Fruit fly (Drosophila melanogaster) whole organism, embryonic: ENCODE results near the gene CG31807.

Experiments
- ATbp ChIP-seq: fragments of 200-800 bp; sonication (Bioruptor generic); optimal IDR thresholded peaks from 2 replicates; lab custom pipeline; 2017; ENCODE audit warnings: missing biosample characterization, mild to moderate bottlenecking, missing genetic modification characterization, missing genetic modification reagents
- Blimp-1 ChIP-seq: fragments of 200-800 bp; sonication (Bioruptor generic); optimal IDR thresholded peaks from 3 replicates; lab custom pipeline; 2018; ENCODE audit warnings: missing biosample characterization, missing genetic modification characterization, mild to moderate bottlenecking, moderate library complexity, missing genetic modification reagents
- CG1024 ChIP-seq: fragments of 200-800 bp; sonication (Bioruptor generic); IDR thresholded peaks from 2 replicates; pipeline ENCODE4 v1.3.6; 2022; ENCODE audit warnings: missing biosample characterization, missing genetic modification characterization
- CG10462 ChIP-seq: fragments of 200-800 bp; sonication (Bioruptor generic); optimal IDR thresholded peaks from 2 replicates; lab custom pipeline; 2016; ENCODE audit warnings: missing biosample characterization, missing genetic modification characterization
- CG10654 ChIP-seq: fragments of 200-800 bp; sonication (Bioruptor generic); optimal IDR thresholded peaks from 2 replicates; lab custom pipeline; 2016; ENCODE audit warnings: missing biosample characterization, missing genetic modification characterization
- CG12155 ChIP-seq: fragments of 200-800 bp; sonication (Bioruptor generic); optimal IDR thresholded peaks from 3 replicates; lab custom pipeline; 2016; ENCODE audit warnings: missing biosample characterization, missing genetic modification characterization
- CG14667 ChIP-seq: fragments of 200-800 bp; sonication (Bioruptor generic); IDR thresholded peaks from 2 replicates; pipeline ENCODE4 v1.3.6; 2022; ENCODE audit warnings: missing biosample characterization, missing genetic modification characterization
- CG14860 ChIP-seq: fragments of 200-800 bp; sonication (Bioruptor generic); IDR thresholded peaks from 3 replicates; pipeline ENCODE4 v1.3.6; 2022; ENCODE audit warnings: missing biosample characterization, missing genetic modification characterization; ENCODE audit not compliant: partially characterized antibody
- CG16779 ChIP-seq: fragments of 200-800 bp; sonication (Bioruptor generic); IDR thresholded peaks from 2 replicates; pipeline ENCODE4 v1.3.6; 2022; ENCODE audit warnings: missing biosample characterization, missing genetic modification characterization
- CG16813 ChIP-seq: fragments of 200-800 bp; sonication (Bioruptor generic); IDR thresholded peaks from 3 replicates; pipeline ENCODE4 v1.3.6; 2022; ENCODE audit warnings: missing biosample characterization, missing genetic modification characterization; ENCODE audit not compliant: partially characterized antibody
- CG2202 ChIP-seq: fragments of 200-800 bp; sonication (Bioruptor generic); optimal IDR thresholded peaks from 2 replicates; lab custom pipeline; 2018; ENCODE audit warnings: missing biosample characterization, mild to moderate bottlenecking, missing genetic modification characterization
- CG30431 ChIP-seq: fragments of 200-800 bp; sonication (Bioruptor generic); optimal IDR thresholded peaks from 2 replicates; lab custom pipeline; 2017; ENCODE audit warnings: missing biosample characterization, missing genetic modification characterization
- CG3995 ChIP-seq: fragments of 200-800 bp; sonication (Bioruptor generic); optimal IDR thresholded peaks from 3 replicates; lab custom pipeline; 2016; ENCODE audit warnings: missing biosample characterization, missing genetic modification characterization
- CG4707 ChIP-seq: fragments of 200-800 bp; sonication (Bioruptor generic); optimal IDR thresholded peaks from 2 replicates; lab custom pipeline; 2018; ENCODE audit warnings: missing biosample characterization, mild to moderate bottlenecking, missing genetic modification characterization, moderate library complexity
- CG5245 ChIP-seq: fragments of 200-800 bp; sonication (Bioruptor generic); optimal IDR thresholded peaks from 3 replicates; lab custom pipeline; 2016; ENCODE audit warnings: missing biosample characterization, missing genetic modification characterization
- CG6689 ChIP-seq: fragments of 200-800 bp; sonication (Bioruptor generic); IDR thresholded peaks from 2 replicates; pipeline ENCODE4 v1.3.6; 2022; ENCODE audit warnings: missing biosample characterization, missing genetic modification characterization
- CG7556 ChIP-seq: fragments of 200-800 bp; sonication (Bioruptor generic); optimal IDR thresholded peaks from 2 replicates; lab custom pipeline; 2017; ENCODE audit warnings: missing biosample characterization, mild to moderate bottlenecking, missing genetic modification characterization
- CG8388 ChIP-seq: fragments of 200-800 bp; sonication (Bioruptor generic); optimal IDR thresholded peaks from 2 replicates; lab custom pipeline; 2019; ENCODE audit warnings: missing biosample characterization, mild to moderate bottlenecking, missing genetic modification characterization, moderate library complexity
- CG9437 ChIP-seq: fragments of 200-800 bp; sonication (Bioruptor generic); optimal IDR thresholded peaks from 2 replicates; lab custom pipeline; 2018; ENCODE audit warnings: missing biosample characterization, mild to moderate bottlenecking, missing genetic modification characterization
- Dll ChIP-seq: fragments of 200-800 bp; sonication (Bioruptor generic); IDR thresholded peaks from 4 replicates; pipeline ENCODE4 v1.3.6; 2022; ENCODE audit warnings: missing biosample characterization, missing genetic modification characterization; ENCODE audit not compliant: partially characterized antibody
- E2f1 ChIP-seq: fragments of 200-800 bp; sonication (Bioruptor generic); IDR thresholded peaks from 2 replicates; pipeline ENCODE4 v1.3.6; 2022; ENCODE audit warnings: missing biosample characterization, missing genetic modification characterization
- E2f2 ChIP-seq: fragments of 200-800 bp; sonication (Bioruptor generic); IDR thresholded peaks from 2 replicates; pipeline ENCODE4 v1.3.6; 2022; ENCODE audit warnings: missing biosample characterization, missing genetic modification characterization
- ERR ChIP-seq: fragments of 200-800 bp; sonication (Bioruptor generic); optimal IDR thresholded peaks from 2 replicates; lab custom pipeline; 2016; ENCODE audit warnings: missing biosample characterization, missing genetic modification characterization
- HHEX ChIP-seq: fragments of 200-800 bp; sonication (Bioruptor generic); optimal IDR thresholded peaks from 3 replicates; lab custom pipeline; 2017; ENCODE audit warnings: missing biosample characterization, mild to moderate bottlenecking, missing genetic modification characterization, missing genetic modification reagents
- Lim3 ChIP-seq: fragments of 200-800 bp; sonication (Bioruptor generic); IDR thresholded peaks from 2 replicates; pipeline ENCODE4 v1.3.6; 2022; ENCODE audit warnings: missing biosample characterization, missing genetic modification characterization
- Mad ChIP-seq: fragments of 200-800 bp; sonication (Bioruptor generic); optimal IDR thresholded peaks from 2 replicates; lab custom pipeline; 2016; ENCODE audit warnings: missing biosample characterization, missing genetic modification characterization
- NC2α ChIP-seq: fragments of 200-800 bp; sonication (Bioruptor generic); optimal IDR thresholded peaks from 2 replicates; lab custom pipeline; 2016; ENCODE audit warnings: missing biosample characterization, missing genetic modification characterization
- NK7.1 ChIP-seq: fragments of 200-800 bp; sonication (Bioruptor generic); optimal IDR thresholded peaks from 3 replicates; lab custom pipeline; 2016; ENCODE audit warnings: missing biosample characterization, missing genetic modification characterization
- Sin3A ChIP-seq: fragments of >200 bp; optimal IDR thresholded peaks from 2 replicates; lab custom pipeline; 2018
- Sox100B ChIP-seq: fragments of 200-800 bp; sonication (Bioruptor generic); optimal IDR thresholded peaks from 3 replicates; lab custom pipeline; 2018; ENCODE audit warnings: missing biosample characterization, mild to moderate bottlenecking, missing genetic modification characterization
- Tbp ChIP-seq: fragments of >200 bp; optimal IDR thresholded peaks from 2 replicates; lab custom pipeline; 2018; ENCODE audit warnings: missing biosample characterization, missing genetic modification characterization
- Usf ChIP-seq: fragments of 200-800 bp; sonication (Bioruptor generic); optimal IDR thresholded peaks from 2 replicates; lab custom pipeline; 2017; ENCODE audit warnings: missing genotype, missing biosample characterization, missing genetic modification characterization
- bcd ChIP-seq: fragments of 200-800 bp; sonication (Bioruptor generic); optimal IDR thresholded peaks from 2 replicates; lab custom pipeline; 2017; ENCODE audit warnings: missing biosample characterization, mild to moderate bottlenecking, missing genetic modification characterization
- chm ChIP-seq: fragments of 200-800 bp; sonication (Bioruptor generic); IDR thresholded peaks from 2 replicates; pipeline ENCODE4 v1.3.6; 2022; ENCODE audit warnings: missing biosample characterization, missing genetic modification characterization
- crol ChIP-seq: fragments of 200-800 bp; sonication (Bioruptor generic); IDR thresholded peaks from 2 replicates; pipeline ENCODE4 v1.3.6; 2022; ENCODE audit warnings: missing biosample characterization, missing genetic modification characterization
- dan ChIP-seq: fragments of 200-800 bp; sonication (Bioruptor generic); IDR thresholded peaks from 2 replicates; pipeline ENCODE4 v1.3.6; 2022; ENCODE audit warnings: missing biosample characterization, missing genetic modification characterization
- dimm ChIP-seq: fragments of 200-800 bp; sonication (Bioruptor generic); IDR thresholded peaks from 2 replicates; pipeline ENCODE4 v1.3.6; 2022; ENCODE audit warnings: missing biosample characterization, missing genetic modification characterization
- dm ChIP-seq: fragments of 200-800 bp; sonication (Bioruptor generic); optimal IDR thresholded peaks from 3 replicates; lab custom pipeline; 2016; ENCODE audit warnings: missing biosample characterization, missing genetic modification characterization
- exex ChIP-seq: fragments of 200-800 bp; sonication (Bioruptor generic); optimal IDR thresholded peaks from 4 replicates; lab custom pipeline; 2018; ENCODE audit warnings: missing biosample characterization, mild to moderate bottlenecking, missing genetic modification characterization, moderate library complexity
- fd102C ChIP-seq: fragments of 200-800 bp; sonication (Bioruptor generic); optimal IDR thresholded peaks from 2 replicates; lab custom pipeline; 2018; ENCODE audit warnings: missing biosample characterization, mild to moderate bottlenecking, missing genetic modification characterization, moderate library complexity
- fru ChIP-seq: fragments of >200 bp; optimal IDR thresholded peaks from 2 replicates; lab custom pipeline; 2017
- ftz-f1 ChIP-seq: fragments of 200-800 bp; sonication (Bioruptor generic); optimal IDR thresholded peaks from 2 replicates; lab custom pipeline; 2016; ENCODE audit warnings: missing biosample characterization, missing genetic modification characterization
- grau ChIP-seq: fragments of 200-800 bp; optimal IDR thresholded peaks from 3 replicates; lab custom pipeline; 2019; ENCODE audit warnings: missing biosample characterization, mild to moderate bottlenecking, missing genetic modification characterization, moderate library complexity
- gt ChIP-seq: fragments of 200-800 bp; sonication (Bioruptor generic); IDR thresholded peaks from 2 replicates; pipeline ENCODE4 v1.3.6; 2022; ENCODE audit warnings: missing biosample characterization, missing genetic modification characterization
- peb ChIP-seq: fragments of 200-800 bp; sonication (Bioruptor generic); IDR thresholded peaks from 2 replicates; pipeline ENCODE4 v1.3.6; 2022; ENCODE audit warnings: missing biosample characterization, missing genetic modification characterization
- prd ChIP-seq, 3 experiments: fragments of >200 bp in 2 of 3; fragments of 200-800 bp in 1 of 3; sonication (Bioruptor generic) in 1 of 3; optimal IDR thresholded peaks in 2 of 3; IDR thresholded peaks in 1 of 3; 2 replicates in 2 of 3; 3 replicates in 1 of 3; pipeline versions ENCODE4 v1.3.6 to Lab custom; 2017 to 2022; ENCODE audit warnings: missing biosample characterization in 1 of 3, missing genetic modification characterization in 1 of 3
- ranshi ChIP-seq: fragments of 200-800 bp; sonication (Bioruptor generic); IDR thresholded peaks from 2 replicates; pipeline ENCODE4 v1.3.6; 2022; ENCODE audit warnings: missing biosample characterization, missing genetic modification characterization
- stwl ChIP-seq: fragments of 200-800 bp; sonication (Bioruptor generic); optimal IDR thresholded peaks from 3 replicates; lab custom pipeline; 2018; ENCODE audit warnings: missing biosample characterization, mild to moderate bottlenecking, missing genetic modification characterization, moderate library complexity
- tgo ChIP-seq: fragments of 200-800 bp; sonication (Bioruptor generic); IDR thresholded peaks from 3 replicates; pipeline ENCODE4 v1.3.6; 2022; ENCODE audit warnings: missing biosample characterization, missing genetic modification characterization
- toy ChIP-seq: fragments of 200-800 bp; sonication (Bioruptor generic); IDR thresholded peaks from 2 replicates; pipeline ENCODE4 v1.3.6; 2022; ENCODE audit warnings: missing biosample characterization, missing genetic modification characterization
- wdn ChIP-seq: fragments of 200-800 bp; sonication (Bioruptor generic); IDR thresholded peaks from 2 replicates; pipeline ENCODE4 v1.3.6; 2022; ENCODE audit warnings: missing biosample characterization, missing genetic modification characterization
- zf30C ChIP-seq: fragments of 200-800 bp; sonication (Bioruptor generic); optimal IDR thresholded peaks from 3 replicates; lab custom pipeline; 2018; ENCODE audit warnings: missing biosample characterization, mild to moderate bottlenecking, missing genetic modification characterization

CG31807 gene

dm6 chr2L:16676651-16677359 is 7.0 kb downstream of the CG31807 start, which contains the start of the genes Trpgamma and her (continued):
- TF ChIP-seq E2f2, result peak; percentile 92
- peak; percentile 81 for TF ChIP-seq CG14860 (GFP tag; lab: Robert Waterston, UW)
- peak; percentile 8 for TF ChIP-seq dm (GFP tag; lab: Kevin White, UChicago)
- no peak for TF ChIP-seq Sox100B (GFP tag; lab: Kevin White, UChicago)
- TF ChIP-seq stwl (tag; lab: Kevin White, UChicago), result peak; percentile 89
- peak; percentile 87 for TF ChIP-seq CG16813 (GFP tag; lab: Robert Waterston, UW)
- no peak for TF ChIP-seq NC2α (GFP tag; lab: Kevin White, UChicago)
- no peak for TF ChIP-seq CG7556 (GFP tag; lab: Kevin White, UChicago)
- peak; percentile 18 for TF ChIP-seq bcd (GFP tag; lab: Kevin White, UChicago)
- TF ChIP-seq CG4707 (GFP tag; lab: Kevin White, UChicago), result no peak
- no peak for TF ChIP-seq CG10462 (GFP tag; lab: Kevin White, UChicago)
- TF ChIP-seq wdn (GFP tag; lab: Robert Waterston, UW), result no peak
- peak; percentile 13 for TF ChIP-seq CG12155 (GFP tag; lab: Kevin White, UChicago)
- no peak for TF ChIP-seq zf30C
- no peak for TF ChIP-seq Tbp (GFP tag; lab: Kevin White, UChicago)
- TF ChIP-seq CG10654 (GFP tag; lab: Kevin White, UChicago), result no peak
- TF ChIP-seq CG30431 (GFP tag; lab: Kevin White, UChicago), result no peak
- TF ChIP-seq ftz-f1 (GFP tag; lab: Kevin White, UChicago), result no peak
- no peak for TF ChIP-seq CG2202 (tag; lab: Kevin White, UChicago)
- peak; percentile 99 for TF ChIP-seq CG3995 (GFP tag; lab: Kevin White, UChicago)
- no peak for TF ChIP-seq CG8388 (GFP tag; lab: Kevin White, UChicago)
- no peak for TF ChIP-seq tgo (GFP tag; lab: Robert Waterston, UW)
- no peak for TF ChIP-seq E2f1 (GFP tag; lab: Robert Waterston, UW)
- TF ChIP-seq CG16779, result no peak
- no peak for TF ChIP-seq grau (tag; lab: Kevin White, UChicago)
- no peak for TF ChIP-seq dimm (GFP tag; lab: Robert Waterston, UW)
- TF ChIP-seq chm, result no peak
- TF ChIP-seq Sin3A, result no peak
- no peak for TF ChIP-seq gt
- TF ChIP-seq NK7.1 (GFP tag; lab: Kevin White, UChicago), result no peak
- no peak for TF ChIP-seq ranshi (GFP tag; lab: Robert Waterston, UW)
- no peak for TF ChIP-seq Lim3 (GFP tag; lab: Robert Waterston, UW)
- no peak for TF ChIP-seq Blimp-1
- TF ChIP-seq fd102C, result no peak
- peak; percentile 95 for TF ChIP-seq Dll (GFP tag; lab: Robert Waterston, UW)
- TF ChIP-seq CG6689 (GFP tag; lab: Robert Waterston, UW), result no peak
- TF ChIP-seq ATbp (GFP tag; lab: Kevin White, UChicago), result no peak
- TF ChIP-seq Usf (GFP tag; lab: Kevin White, UChicago), result no peak
- TF ChIP-seq ERR, result no peak
- no peak for TF ChIP-seq CG1024 (GFP tag; lab: Robert Waterston, UW)
- TF ChIP-seq CG5245, result no peak
- TF ChIP-seq crol (GFP tag; lab: Robert Waterston, UW), result no peak
- TF ChIP-seq dan, result no peak
- TF ChIP-seq toy (GFP tag; lab: Robert Waterston, UW), result no peak
- TF ChIP-seq fru (lab: Kevin White, UChicago), result no peak
- TF ChIP-seq CG9437 (GFP tag; lab: Kevin White, UChicago), result no peak
- TF ChIP-seq Mad (GFP tag; lab: Kevin White, UChicago), result no peak
- TF ChIP-seq CG14667, result no peak
- TF ChIP-seq peb, result no peak
- peak; percentile 64 for TF ChIP-seq exex (tag; lab: Kevin White, UChicago)
- no peak for TF ChIP-seq prd (optimal IDR thresholded peaks at IDR 0.05; lab: Kevin White, UChicago)
- TF ChIP-seq prd (GFP tag; IDR thresholded peaks at IDR 0.05; lab: Robert Waterston, UW), result no peak
- TF ChIP-seq HHEX (GFP tag; lab: Kevin White, UChicago), result no peak
